Worm (Caenorhabditis elegans) whole organism, L4/young adult: Measurements from ENCODE around the gene irld-20.

Experiments
- W03F9.2 ChIP-seq: fragments of 150-350 bp; optimal IDR thresholded peaks from 2 replicates; lab custom pipeline; 2014; ENCODE audit warnings: missing biosample characterization, missing genetic modification characterization
- dao-5 ChIP-seq: sonication (generic microtip); optimal IDR thresholded peaks from 2 replicates; lab custom pipeline; 2016; ENCODE audit warnings: missing genotype, missing genetic modification characterization, moderate library complexity, missing compliant biosample characterization
- him-1 ChIP-seq: sonication (generic microtip); optimal IDR thresholded peaks from 2 replicates; lab custom pipeline; 2016; ENCODE audit warnings: missing genotype, missing genetic modification reagents, missing genetic modification characterization, missing compliant biosample characterization

DNA sequence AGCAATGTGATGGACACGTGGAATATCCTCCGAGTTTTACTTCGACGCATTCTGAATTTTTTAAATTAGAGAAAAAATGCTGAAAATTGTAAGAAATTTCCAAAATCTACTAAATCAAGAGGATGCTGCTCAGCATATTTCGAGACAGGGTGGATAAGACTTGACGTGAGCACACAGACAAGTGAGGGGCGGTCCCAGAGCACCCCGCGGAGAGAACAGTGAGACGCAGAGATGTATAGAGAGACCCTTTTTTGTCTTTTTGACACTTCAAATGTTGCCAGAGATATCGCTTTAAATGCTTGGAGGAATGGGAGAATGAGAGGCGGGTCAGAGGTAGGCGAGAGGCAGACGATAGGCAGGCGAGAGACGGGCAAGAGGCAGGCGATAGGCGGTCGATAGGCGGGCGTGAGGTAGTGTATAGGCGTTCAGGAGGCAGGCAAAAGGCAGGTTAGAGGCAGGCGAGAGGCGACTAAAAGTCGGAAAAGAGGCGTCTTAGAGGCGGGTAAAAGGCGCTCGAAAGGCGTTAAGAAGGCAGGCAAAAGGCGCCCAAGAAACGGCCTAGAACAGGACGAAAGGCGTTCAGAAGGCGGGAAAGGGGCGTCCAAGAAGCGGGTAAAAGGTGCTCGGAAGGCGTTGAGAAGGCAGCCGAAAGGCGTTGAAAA lies 28.9 kb downstream of the irld-20 start, which contains the start of gene gab-1:
- TF ChIP-seq dao-5 (tag; lab: Kevin White, UChicago) (no peak), him-1 (tag; lab: Kevin White, UChicago) (no peak), W03F9.2 (tag; lab: Kevin White, UChicago) (no peak)
